Fruit fly (Drosophila melanogaster) whole organism, embryonic: ENCODE results near the gene mask.
A peak's percentile ranks its signal among the peaks of the same experiment; 100 is the strongest.

ENCODE experiments used
- Asciz ChIP-seq: fragments of 200-800 bp; sonication (Bioruptor generic); optimal IDR thresholded peaks from 2 replicates; lab custom pipeline; 2017; ENCODE audit warnings: missing biosample characterization, mild to moderate bottlenecking, missing genetic modification characterization, missing genetic modification reagents
- Atf3 ChIP-seq: fragments of 200-800 bp; sonication (Bioruptor generic); optimal IDR thresholded peaks from 3 replicates; lab custom pipeline; 2016; ENCODE audit warnings: missing biosample characterization, missing genetic modification characterization
- CG11456 ChIP-seq: fragments of 200-800 bp; sonication (Bioruptor generic); IDR thresholded peaks from 3 replicates; pipeline ENCODE4 v1.3.6; 2022; ENCODE audit warnings: missing biosample characterization, missing genetic modification characterization
- CG11560 ChIP-seq: fragments of 200-800 bp; sonication (Bioruptor generic); IDR thresholded peaks from 3 replicates; pipeline ENCODE4 v1.3.6; 2022; ENCODE audit warnings: missing biosample characterization, missing genetic modification characterization
- CG12236 ChIP-seq: fragments of 200-800 bp; sonication (Bioruptor generic); optimal IDR thresholded peaks from 2 replicates; lab custom pipeline; 2016; ENCODE audit warnings: missing biosample characterization, missing genetic modification characterization
- CG12391 ChIP-seq: fragments of 200-800 bp; sonication (Bioruptor generic); optimal IDR thresholded peaks from 3 replicates; lab custom pipeline; 2018; ENCODE audit warnings: missing biosample characterization, mild to moderate bottlenecking, missing genetic modification characterization, moderate library complexity
- CG14710 ChIP-seq: fragments of 200-800 bp; sonication (Bioruptor generic); optimal IDR thresholded peaks from 3 replicates; lab custom pipeline; 2019; ENCODE audit warnings: missing biosample characterization, mild to moderate bottlenecking, missing genetic modification characterization, moderate library complexity
- CG14965 ChIP-seq: fragments of 200-800 bp; sonication (Bioruptor generic); optimal IDR thresholded peaks from 2 replicates; lab custom pipeline; 2016; ENCODE audit warnings: missing biosample characterization, missing genetic modification characterization, borderline replicate concordance
- CG15011 ChIP-seq: fragments of 200-800 bp; sonication (Bioruptor generic); optimal IDR thresholded peaks from 3 replicates; lab custom pipeline; 2018; ENCODE audit warnings: missing biosample characterization, mild to moderate bottlenecking, missing genetic modification characterization
- CG15479 ChIP-seq: fragments of 200-800 bp; sonication (Bioruptor generic); optimal IDR thresholded peaks from 3 replicates; lab custom pipeline; 2019; ENCODE audit warnings: missing biosample characterization, mild to moderate bottlenecking, missing genetic modification characterization, moderate library complexity
- CG15601 ChIP-seq: fragments of 200-800 bp; sonication (Bioruptor generic); optimal IDR thresholded peaks from 3 replicates; lab custom pipeline; 2019; ENCODE audit warnings: missing biosample characterization, mild to moderate bottlenecking, missing genetic modification characterization, moderate library complexity
- CG18764 ChIP-seq: fragments of 200-800 bp; sonication (Bioruptor generic); optimal IDR thresholded peaks from 3 replicates; lab custom pipeline; 2016; ENCODE audit warnings: missing biosample characterization, missing genetic modification characterization
- CG2199 ChIP-seq: fragments of 200-800 bp; sonication (Bioruptor generic); IDR thresholded peaks from 3 replicates; pipeline ENCODE4 v1.3.6; 2022; ENCODE audit warnings: missing biosample characterization, missing genetic modification characterization
- CG5953 ChIP-seq: fragments of 200-800 bp; sonication (Bioruptor generic); IDR thresholded peaks from 2 replicates; pipeline ENCODE4 v1.3.6; 2022; ENCODE audit warnings: missing biosample characterization, missing genetic modification characterization
- CG6791 ChIP-seq: fragments of 200-800 bp; sonication (Bioruptor generic); IDR thresholded peaks from 3 replicates; pipeline ENCODE4 v1.3.6; 2022; ENCODE audit warnings: missing biosample characterization, missing genetic modification characterization; ENCODE audit not compliant: partially characterized antibody
- CG7357 ChIP-seq: fragments of 200-800 bp; sonication (Bioruptor generic); IDR thresholded peaks from 3 replicates; pipeline ENCODE4 v1.3.6; 2022; ENCODE audit warnings: missing biosample characterization, missing genetic modification characterization
- CkIIα-i1 ChIP-seq: fragments of 200-800 bp; sonication (Bioruptor generic); IDR thresholded peaks from 2 replicates; pipeline ENCODE4 v1.3.6; 2022; ENCODE audit warnings: missing biosample characterization, missing genetic modification characterization
- CoRest ChIP-seq: fragments of 200-800 bp; sonication (Bioruptor generic); optimal IDR thresholded peaks from 3 replicates; lab custom pipeline; 2018; ENCODE audit warnings: missing biosample characterization, mild to moderate bottlenecking, missing genetic modification characterization, moderate library complexity
- Dek ChIP-seq: fragments of 200-800 bp; sonication (Bioruptor generic); optimal IDR thresholded peaks from 3 replicates; lab custom pipeline; 2019; ENCODE audit warnings: missing biosample characterization, mild to moderate bottlenecking, missing genetic modification characterization, moderate library complexity
- Doc3 ChIP-seq: fragments of 200-800 bp; sonication (Bioruptor generic); IDR thresholded peaks from 3 replicates; pipeline ENCODE4 v1.3.6; 2022; ENCODE audit warnings: missing biosample characterization, missing genetic modification characterization; ENCODE audit not compliant: partially characterized antibody
- Drgx ChIP-seq: fragments of 200-800 bp; sonication (Bioruptor generic); IDR thresholded peaks from 2 replicates; pipeline ENCODE4 v1.3.6; 2022; ENCODE audit warnings: missing biosample characterization, missing genetic modification characterization
- Hmr ChIP-seq: fragments of 200-800 bp; sonication (Bioruptor generic); optimal IDR thresholded peaks from 3 replicates; lab custom pipeline; 2017; ENCODE audit warnings: mild to moderate bottlenecking, missing biosample characterization, missing genetic modification reagents, missing genetic modification characterization
- NFAT ChIP-seq: fragments of 200-800 bp; sonication (Bioruptor generic); IDR thresholded peaks from 2 replicates; pipeline ENCODE4 v1.3.6; 2022; ENCODE audit warnings: missing biosample characterization, missing genetic modification characterization
- Nf-YA ChIP-seq: fragments of 200-800 bp; sonication (Bioruptor generic); IDR thresholded peaks from 2 replicates; pipeline ENCODE4 v1.3.6; 2022; ENCODE audit warnings: missing biosample characterization, missing genetic modification characterization
- Oli ChIP-seq: fragments of 200-800 bp; sonication (Bioruptor generic); optimal IDR thresholded peaks from 2 replicates; lab custom pipeline; 2018; ENCODE audit warnings: missing biosample characterization, mild to moderate bottlenecking, missing genetic modification characterization, moderate library complexity
- Sox100B ChIP-seq: fragments of 200-800 bp; sonication (Bioruptor generic); optimal IDR thresholded peaks from 3 replicates; lab custom pipeline; 2018; ENCODE audit warnings: missing biosample characterization, mild to moderate bottlenecking, missing genetic modification characterization
- Xrp1 ChIP-seq: fragments of 200-800 bp; sonication (Bioruptor generic); IDR thresholded peaks from 2 replicates; pipeline ENCODE4 v1.3.6; 2022; ENCODE audit warnings: missing biosample characterization, missing genetic modification characterization
- ara ChIP-seq: fragments of 200-800 bp; sonication (Bioruptor generic); IDR thresholded peaks from 2 replicates; pipeline ENCODE4 v1.3.6; 2022; ENCODE audit warnings: missing biosample characterization, missing genetic modification characterization
- bcd ChIP-seq: fragments of 200-800 bp; sonication (Bioruptor generic); optimal IDR thresholded peaks from 2 replicates; lab custom pipeline; 2017; ENCODE audit warnings: missing biosample characterization, mild to moderate bottlenecking, missing genetic modification characterization
- dmrt11E ChIP-seq: fragments of 200-800 bp; sonication (Bioruptor generic); optimal IDR thresholded peaks from 3 replicates; lab custom pipeline; 2018; ENCODE audit warnings: missing biosample characterization, mild to moderate bottlenecking, missing genetic modification characterization, moderate library complexity
- dysf ChIP-seq: fragments of 200-800 bp; sonication (Bioruptor generic); IDR thresholded peaks from 3 replicates; pipeline ENCODE4 v1.3.6; 2022; ENCODE audit warnings: missing biosample characterization, missing genetic modification characterization
- en ChIP-seq: fragments of 200-800 bp; sonication (Bioruptor generic); optimal IDR thresholded peaks from 2 replicates; lab custom pipeline; 2016; ENCODE audit warnings: missing biosample characterization, missing genetic modification characterization
- fd3F ChIP-seq: fragments of 200-800 bp; sonication (Bioruptor generic); optimal IDR thresholded peaks from 2 replicates; lab custom pipeline; 2018; ENCODE audit warnings: missing biosample characterization, mild to moderate bottlenecking, missing genetic modification characterization, moderate library complexity
- fu2 ChIP-seq: fragments of 200-800 bp; sonication (Bioruptor generic); optimal IDR thresholded peaks from 2 replicates; lab custom pipeline; 2016; ENCODE audit warnings: missing biosample characterization, missing genetic modification characterization
- gsb ChIP-seq: fragments of 200-800 bp; sonication (Bioruptor generic); IDR thresholded peaks from 2 replicates; pipeline ENCODE4 v1.3.6; 2022; ENCODE audit warnings: missing biosample characterization, missing genetic modification characterization
- h ChIP-seq: fragments of >200 bp; optimal IDR thresholded peaks from 2 replicates; lab custom pipeline; 2017
- kah ChIP-seq: fragments of 200-800 bp; sonication (Bioruptor generic); optimal IDR thresholded peaks from 2 replicates; lab custom pipeline; 2018; ENCODE audit warnings: missing biosample characterization, mild to moderate bottlenecking, missing genetic modification characterization
- nom ChIP-seq: fragments of 200-800 bp; sonication (Bioruptor generic); optimal IDR thresholded peaks from 2 replicates; lab custom pipeline; 2017; ENCODE audit warnings: missing biosample characterization, missing genetic modification characterization, mild to moderate bottlenecking, moderate library complexity, missing genetic modification reagents
- oc ChIP-seq: fragments of 200-800 bp; sonication (Bioruptor generic); optimal IDR thresholded peaks from 2 replicates; lab custom pipeline; 2018; ENCODE audit warnings: missing biosample characterization, mild to moderate bottlenecking, missing genetic modification characterization, moderate library complexity
- pita ChIP-seq: fragments of 200-800 bp; sonication (Bioruptor generic); optimal IDR thresholded peaks from 2 replicates; lab custom pipeline; 2017; ENCODE audit warnings: missing biosample characterization, mild to moderate bottlenecking, missing genetic modification characterization
- prd ChIP-seq, 3 experiments: fragments of >200 bp in 2 of 3; fragments of 200-800 bp in 1 of 3; sonication (Bioruptor generic) in 1 of 3; optimal IDR thresholded peaks in 2 of 3; IDR thresholded peaks in 1 of 3; 2 replicates in 2 of 3; 3 replicates in 1 of 3; pipeline versions ENCODE4 v1.3.6 to Lab custom; 2017 to 2022; ENCODE audit warnings: missing biosample characterization in 1 of 3, missing genetic modification characterization in 1 of 3
- pzg ChIP-seq: fragments of 200-800 bp; sonication (Bioruptor generic); optimal IDR thresholded peaks from 3 replicates; lab custom pipeline; 2018; ENCODE audit warnings: missing biosample characterization, mild to moderate bottlenecking, missing genetic modification characterization, moderate library complexity
- sug ChIP-seq: fragments of 200-800 bp; optimal IDR thresholded peaks from 2 replicates; lab custom pipeline; 2019; ENCODE audit warnings: missing biosample characterization, mild to moderate bottlenecking, missing genetic modification characterization, moderate library complexity
- tap ChIP-seq: fragments of 200-800 bp; optimal IDR thresholded peaks from 3 replicates; lab custom pipeline; 2019; ENCODE audit warnings: missing biosample characterization, mild to moderate bottlenecking, missing genetic modification characterization, moderate library complexity
- tin ChIP-seq: fragments of 200-800 bp; sonication (Bioruptor generic); optimal IDR thresholded peaks from 3 replicates; lab custom pipeline; 2016; ENCODE audit warnings: missing biosample characterization, missing genetic modification characterization
- tio ChIP-seq: fragments of 200-800 bp; sonication (Bioruptor generic); optimal IDR thresholded peaks from 2 replicates; lab custom pipeline; 2017; ENCODE audit warnings: missing biosample characterization, missing genetic modification characterization, inconsistent platforms
- vfl ChIP-seq: fragments of 200-800 bp; sonication (Bioruptor generic); optimal IDR thresholded peaks from 2 replicates; lab custom pipeline; 2016; ENCODE audit warnings: missing biosample characterization, missing genetic modification characterization
- wdn ChIP-seq: fragments of 200-800 bp; sonication (Bioruptor generic); IDR thresholded peaks from 2 replicates; pipeline ENCODE4 v1.3.6; 2022; ENCODE audit warnings: missing biosample characterization, missing genetic modification characterization
- zfh2 ChIP-seq: fragments of 200-800 bp; sonication (Bioruptor generic); optimal IDR thresholded peaks from 2 replicates; lab custom pipeline; 2016; ENCODE audit warnings: missing biosample characterization, missing genetic modification characterization

mask gene

DNA sequence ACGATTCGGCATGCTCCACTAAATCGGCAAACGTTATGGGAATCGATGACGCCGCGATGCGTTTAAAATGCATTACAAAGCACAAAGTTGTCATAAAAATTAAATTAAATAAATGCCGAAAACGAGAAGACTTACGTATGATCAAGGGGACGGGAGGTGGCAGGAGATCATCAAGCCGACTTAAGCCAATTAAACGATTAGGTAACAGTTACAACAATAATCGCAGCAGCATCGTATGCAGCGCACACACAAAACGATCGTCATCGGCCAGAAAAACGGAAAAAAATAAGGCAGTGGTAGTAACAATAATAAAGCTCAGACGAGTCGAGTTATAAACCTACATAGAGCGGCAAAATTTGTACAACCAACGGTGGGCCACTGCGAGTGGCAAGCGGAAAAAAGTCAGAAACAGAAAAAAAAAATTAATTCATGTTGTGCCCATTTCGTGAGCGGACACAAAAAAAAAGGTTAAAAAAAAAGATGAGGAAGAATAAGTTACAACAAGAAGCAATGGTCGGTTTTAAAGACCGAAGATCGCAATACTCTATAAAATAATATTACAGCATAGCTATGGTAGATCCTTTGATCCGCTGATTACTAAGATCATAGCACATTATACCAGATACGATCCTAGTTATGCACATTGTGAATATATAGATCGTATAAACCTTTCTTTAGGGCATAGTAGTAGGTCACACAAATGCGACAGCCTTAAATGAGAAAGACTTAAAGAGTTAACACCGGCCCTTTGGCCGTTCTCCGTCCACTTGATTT lies 23.8 kb upstream of the mask start (continued):
- TF ChIP-seq oc (tag; lab: Kevin White, UChicago) (peak; percentile 87), CoRest (peak; percentile 60), dmrt11E (no peak), Doc3 (no peak), nom (GFP tag; lab: Kevin White, UChicago) (no peak), prd (optimal IDR thresholded peaks at IDR 0.05; lab: Kevin White, UChicago) (no peak), prd (GFP tag; IDR thresholded peaks at IDR 0.05; lab: Robert Waterston, UW) (peak; percentile 41; the same call in 1 of the 3 replicates), CG12236 (GFP tag; lab: Kevin White, UChicago) (peak; percentile 7), pita (GFP tag; lab: Kevin White, UChicago) (no peak), kah (peak; percentile 35), Atf3 (GFP tag; lab: Kevin White, UChicago) (no peak), Xrp1 (GFP tag; lab: Robert Waterston, UW) (peak; percentile 72), Nf-YA (GFP tag; lab: Robert Waterston, UW) (no peak), tio (GFP tag; lab: Kevin White, UChicago) (no peak), CG15601 (tag; lab: Kevin White, UChicago) (peak; percentile 52), CG11560 (tag; lab: Robert Waterston, UW) (no peak), Hmr (no peak), Drgx (GFP tag; lab: Robert Waterston, UW) (no peak), CG14710 (tag; lab: Kevin White, UChicago) (peak; percentile 41), vfl (GFP tag; lab: Kevin White, UChicago) (no peak), NFAT (GFP tag; lab: Robert Waterston, UW) (no peak), zfh2 (no peak), pzg (GFP tag; lab: Kevin White, UChicago) (no peak), CG2199 (GFP tag; lab: Robert Waterston, UW) (no peak), gsb (GFP tag; lab: Robert Waterston, UW) (0 out of 2 replicates have a peak, but pooled peaks have one; percentile 15), Asciz (peak; percentile 21), dysf (GFP tag; lab: Robert Waterston, UW) (peak; percentile 70), fu2 (GFP tag; lab: Kevin White, UChicago) (no peak), Sox100B (GFP tag; lab: Kevin White, UChicago) (peak; percentile 56), CG11456 (GFP tag; lab: Robert Waterston, UW) (no peak), CG15011 (no peak), sug (tag; lab: Kevin White, UChicago) (no peak), h (lab: Kevin White, UChicago) (no peak), CG6791 (GFP tag; lab: Robert Waterston, UW) (no peak), en (GFP tag; lab: Kevin White, UChicago) (no peak), fd3F (GFP tag; lab: Kevin White, UChicago) (no peak), ara (GFP tag; lab: Robert Waterston, UW) (0 out of 2 replicates have a peak, but pooled peaks have one; percentile 34), Oli (tag; lab: Kevin White, UChicago) (peak; percentile 62), CG18764 (GFP tag; lab: Kevin White, UChicago) (no peak), CG14965 (GFP tag; lab: Kevin White, UChicago) (no peak), tin (GFP tag; lab: Kevin White, UChicago) (peak; percentile 29), bcd (GFP tag; lab: Kevin White, UChicago) (peak; percentile 34), wdn (no peak), CG7357 (GFP tag; lab: Robert Waterston, UW) (0 out of 3 replicates have a peak, but pooled peaks have one; percentile 36), tap (tag; lab: Kevin White, UChicago) (peak; percentile 72), CkIIα-i1 (GFP tag; lab: Robert Waterston, UW) (no peak), CG15479 (GFP tag; lab: Kevin White, UChicago) (no peak), CG12391 (tag; lab: Kevin White, UChicago) (peak; percentile 55), Dek (tag; lab: Kevin White, UChicago) (peak; percentile 29), CG5953 (peak; percentile 16; the same call in 1 of the 2 replicates)
